Fruit fly (Drosophila melanogaster) whole organism, embryonic: ENCODE results near the gene Tim9b.

Experiments
- Ada2b ChIP-seq: fragments of 200-800 bp; sonication (Bioruptor generic); IDR thresholded peaks from 2 replicates; pipeline ENCODE4 v1.3.6; 2022; ENCODE audit warnings: missing biosample characterization, missing genetic modification characterization
- BtbVII ChIP-seq: fragments of 200-800 bp; sonication (Bioruptor generic); optimal IDR thresholded peaks from 3 replicates; lab custom pipeline; 2017; ENCODE audit warnings: missing biosample characterization, mild to moderate bottlenecking, missing genetic modification characterization
- CG10267 ChIP-seq: fragments of 200-800 bp; sonication (Bioruptor generic); optimal IDR thresholded peaks from 2 replicates; lab custom pipeline; 2018; ENCODE audit warnings: missing biosample characterization, mild to moderate bottlenecking, missing genetic modification characterization, moderate library complexity
- CG11456 ChIP-seq: fragments of 200-800 bp; sonication (Bioruptor generic); IDR thresholded peaks from 3 replicates; pipeline ENCODE4 v1.3.6; 2022; ENCODE audit warnings: missing biosample characterization, missing genetic modification characterization
- CG11695 ChIP-seq: fragments of 200-800 bp; sonication (Bioruptor generic); IDR thresholded peaks from 3 replicates; pipeline ENCODE4 v1.3.6; 2022; ENCODE audit warnings: missing biosample characterization, missing genetic modification characterization
- CG12219 ChIP-seq: fragments of 200-800 bp; sonication (Bioruptor generic); optimal IDR thresholded peaks from 3 replicates; lab custom pipeline; 2018; ENCODE audit warnings: missing biosample characterization, mild to moderate bottlenecking, missing genetic modification characterization
- CG12659 ChIP-seq: fragments of 200-800 bp; sonication (Bioruptor generic); optimal IDR thresholded peaks from 3 replicates; lab custom pipeline; 2017; ENCODE audit warnings: mild to moderate bottlenecking, missing biosample characterization, missing genetic modification reagents, missing genetic modification characterization
- CG1602 ChIP-seq: fragments of 200-800 bp; sonication (Bioruptor generic); optimal IDR thresholded peaks from 3 replicates; lab custom pipeline; 2016; ENCODE audit warnings: missing biosample characterization, missing genetic modification characterization
- CG2120 ChIP-seq: fragments of 200-800 bp; sonication (Bioruptor generic); optimal IDR thresholded peaks from 3 replicates; lab custom pipeline; 2016; ENCODE audit warnings: missing biosample characterization, missing genetic modification characterization
- CG2199 ChIP-seq: fragments of 200-800 bp; sonication (Bioruptor generic); IDR thresholded peaks from 3 replicates; pipeline ENCODE4 v1.3.6; 2022; ENCODE audit warnings: missing biosample characterization, missing genetic modification characterization
- CG3163 ChIP-seq: fragments of 200-800 bp; sonication (Bioruptor generic); optimal IDR thresholded peaks from 3 replicates; lab custom pipeline; 2016; ENCODE audit warnings: missing biosample characterization, missing genetic modification characterization
- CG3838 ChIP-seq: fragments of 200-800 bp; sonication (Bioruptor generic); optimal IDR thresholded peaks from 3 replicates; lab custom pipeline; 2016; ENCODE audit warnings: missing biosample characterization, missing genetic modification characterization
- CG4360 ChIP-seq: fragments of 200-800 bp; sonication (Bioruptor generic); IDR thresholded peaks from 2 replicates; pipeline ENCODE4 v1.3.6; 2022; ENCODE audit warnings: missing biosample characterization, missing genetic modification characterization
- CG4707 ChIP-seq: fragments of 200-800 bp; sonication (Bioruptor generic); optimal IDR thresholded peaks from 2 replicates; lab custom pipeline; 2018; ENCODE audit warnings: missing biosample characterization, mild to moderate bottlenecking, missing genetic modification characterization, moderate library complexity
- CG4820 ChIP-seq: fragments of 200-800 bp; sonication (Bioruptor generic); optimal IDR thresholded peaks from 3 replicates; lab custom pipeline; 2016; ENCODE audit warnings: missing biosample characterization, missing genetic modification characterization
- CG4854 ChIP-seq: fragments of 200-800 bp; sonication (Bioruptor generic); optimal IDR thresholded peaks from 2 replicates; lab custom pipeline; 2016; ENCODE audit warnings: missing biosample characterization, missing genetic modification characterization, inconsistent platforms
- CG5245 ChIP-seq: fragments of 200-800 bp; sonication (Bioruptor generic); optimal IDR thresholded peaks from 3 replicates; lab custom pipeline; 2016; ENCODE audit warnings: missing biosample characterization, missing genetic modification characterization
- CG8359 ChIP-seq: fragments of 200-800 bp; sonication (Bioruptor generic); optimal IDR thresholded peaks from 2 replicates; lab custom pipeline; 2017; ENCODE audit warnings: missing biosample characterization, mild to moderate bottlenecking, missing genetic modification characterization, borderline replicate concordance
- CG9797 ChIP-seq: fragments of 200-800 bp; sonication (Bioruptor generic); optimal IDR thresholded peaks from 3 replicates; lab custom pipeline; 2018; ENCODE audit warnings: missing biosample characterization, mild to moderate bottlenecking, missing genetic modification characterization
- D ChIP-seq, 2 experiments: fragments of 200-800 bp in 1 of 2; fragments of >200 bp in 1 of 2; sonication (Bioruptor generic) in 1 of 2; optimal IDR thresholded peaks; 2 replicates in 1 of 2; 3 replicates in 1 of 2; lab custom pipeline; 2017; ENCODE audit warnings: mild to moderate bottlenecking in 1 of 2, missing biosample characterization in 1 of 2, missing genetic modification characterization in 1 of 2, missing genetic modification reagents in 1 of 2
- Hey ChIP-seq: fragments of 200-800 bp; sonication (Bioruptor generic); optimal IDR thresholded peaks from 3 replicates; lab custom pipeline; 2018; ENCODE audit warnings: missing biosample characterization, mild to moderate bottlenecking, missing genetic modification characterization
- Hr51 ChIP-seq, 2 experiments: fragments of 200-800 bp; sonication (Bioruptor generic); optimal IDR thresholded peaks; 2 replicates in 1 of 2; 3 replicates in 1 of 2; lab custom pipeline; 2016 to 2018; ENCODE audit warnings: missing biosample characterization in 2 of 2, missing genetic modification characterization in 2 of 2, mild to moderate bottlenecking in 1 of 2, moderate library complexity in 1 of 2
- Mad ChIP-seq: fragments of 200-800 bp; sonication (Bioruptor generic); optimal IDR thresholded peaks from 2 replicates; lab custom pipeline; 2016; ENCODE audit warnings: missing biosample characterization, missing genetic modification characterization
- Mrtf ChIP-seq: fragments of 200-800 bp; sonication (Bioruptor generic); IDR thresholded peaks from 3 replicates; pipeline ENCODE4 v1.3.6; 2022; ENCODE audit warnings: missing biosample characterization, missing genetic modification characterization
- NC2β ChIP-seq: fragments of 200-800 bp; sonication (Bioruptor generic); optimal IDR thresholded peaks from 2 replicates; lab custom pipeline; 2016; ENCODE audit warnings: missing biosample characterization, missing genetic modification characterization
- Nf-YB ChIP-seq: fragments of 200-800 bp; sonication (Bioruptor generic); optimal IDR thresholded peaks from 3 replicates; lab custom pipeline; 2019; ENCODE audit warnings: missing biosample characterization, mild to moderate bottlenecking, missing genetic modification characterization, moderate library complexity
- Pdp1 ChIP-seq, 2 experiments: fragments of 200-800 bp; sonication (Bioruptor generic); optimal IDR thresholded peaks; 3 replicates each; lab custom pipeline; 2016; ENCODE audit warnings: missing biosample characterization in 2 of 2, missing genetic modification characterization in 2 of 2, mild to moderate bottlenecking in 1 of 2, moderate library complexity in 1 of 2
- Usf ChIP-seq: fragments of 200-800 bp; sonication (Bioruptor generic); optimal IDR thresholded peaks from 2 replicates; lab custom pipeline; 2017; ENCODE audit warnings: missing genotype, missing biosample characterization, missing genetic modification characterization
- Vsx1 ChIP-seq: fragments of 200-800 bp; sonication (Bioruptor generic); optimal IDR thresholded peaks from 2 replicates; lab custom pipeline; 2017; ENCODE audit warnings: missing biosample characterization, mild to moderate bottlenecking, missing genetic modification characterization, missing genetic modification reagents
- Xrp1 ChIP-seq: fragments of 200-800 bp; sonication (Bioruptor generic); IDR thresholded peaks from 2 replicates; pipeline ENCODE4 v1.3.6; 2022; ENCODE audit warnings: missing biosample characterization, missing genetic modification characterization
- YL-1 ChIP-seq: fragments of 200-800 bp; sonication (Bioruptor generic); optimal IDR thresholded peaks from 3 replicates; lab custom pipeline; 2017; ENCODE audit warnings: missing biosample characterization, mild to moderate bottlenecking, missing genetic modification characterization
- bsh ChIP-seq, 2 experiments: fragments of 200-800 bp; sonication (Bioruptor generic); optimal IDR thresholded peaks; 2 replicates each; lab custom pipeline; 2017 to 2018; ENCODE audit warnings: mild to moderate bottlenecking in 2 of 2, missing biosample characterization in 2 of 2, missing genetic modification characterization in 2 of 2, moderate library complexity in 1 of 2
- ci ChIP-seq: fragments of 200-800 bp; sonication (Bioruptor generic); IDR thresholded peaks from 3 replicates; pipeline ENCODE4 v1.3.6; 2022; ENCODE audit warnings: missing biosample characterization, missing genetic modification characterization
- crol ChIP-seq: fragments of 200-800 bp; sonication (Bioruptor generic); IDR thresholded peaks from 2 replicates; pipeline ENCODE4 v1.3.6; 2022; ENCODE audit warnings: missing biosample characterization, missing genetic modification characterization
- fd102C ChIP-seq: fragments of 200-800 bp; sonication (Bioruptor generic); optimal IDR thresholded peaks from 2 replicates; lab custom pipeline; 2018; ENCODE audit warnings: missing biosample characterization, mild to moderate bottlenecking, missing genetic modification characterization, moderate library complexity
- gem ChIP-seq: fragments of 200-800 bp; sonication (Bioruptor generic); optimal IDR thresholded peaks from 2 replicates; lab custom pipeline; 2019; ENCODE audit warnings: missing biosample characterization, mild to moderate bottlenecking, missing genetic modification characterization, moderate library complexity
- gsb ChIP-seq: fragments of 200-800 bp; sonication (Bioruptor generic); IDR thresholded peaks from 2 replicates; pipeline ENCODE4 v1.3.6; 2022; ENCODE audit warnings: missing biosample characterization, missing genetic modification characterization
- hkb ChIP-seq, 2 experiments: fragments of 200-800 bp in 1 of 2; fragments of >200 bp in 1 of 2; sonication (Bioruptor generic) in 1 of 2; IDR thresholded peaks in 1 of 2; optimal IDR thresholded peaks in 1 of 2; 2 replicates each; pipeline versions ENCODE4 v1.3.6 to Lab custom; 2017 to 2022; ENCODE audit warnings: missing biosample characterization in 1 of 2, missing genetic modification characterization in 1 of 2
- lov ChIP-seq, 2 experiments: fragments of 200-800 bp in 1 of 2; fragments of >200 bp in 1 of 2; sonication (Bioruptor generic) in 1 of 2; IDR thresholded peaks in 1 of 2; optimal IDR thresholded peaks in 1 of 2; 2 replicates in 1 of 2; 3 replicates in 1 of 2; pipeline versions ENCODE4 v1.3.6 to Lab custom; 2017 to 2022; ENCODE audit warnings: missing biosample characterization in 1 of 2, missing genetic modification characterization in 1 of 2
- pros ChIP-seq: fragments of 200-800 bp; sonication (Bioruptor generic); optimal IDR thresholded peaks from 3 replicates; lab custom pipeline; 2019; ENCODE audit warnings: missing biosample characterization, mild to moderate bottlenecking, missing genetic modification characterization, moderate library complexity
- pum ChIP-seq: fragments of 200-800 bp; sonication (Bioruptor generic); optimal IDR thresholded peaks from 2 replicates; lab custom pipeline; 2016; ENCODE audit warnings: missing biosample characterization, missing genetic modification characterization
- repo ChIP-seq: fragments of 200-800 bp; sonication (Bioruptor generic); optimal IDR thresholded peaks from 2 replicates; lab custom pipeline; 2016; ENCODE audit warnings: missing biosample characterization, missing genetic modification characterization
- rib ChIP-seq: fragments of 200-800 bp; sonication (Bioruptor generic); IDR thresholded peaks from 2 replicates; pipeline ENCODE4 v1.3.6; 2022; ENCODE audit warnings: missing biosample characterization, missing genetic modification characterization
- ro ChIP-seq: fragments of 200-800 bp; sonication (Bioruptor generic); IDR thresholded peaks from 2 replicates; pipeline ENCODE4 v1.3.6; 2022; ENCODE audit warnings: missing biosample characterization, missing genetic modification characterization
- schlank ChIP-seq: fragments of 200-800 bp; sonication (Bioruptor generic); optimal IDR thresholded peaks from 2 replicates; lab custom pipeline; 2018; ENCODE audit warnings: missing biosample characterization, mild to moderate bottlenecking, missing genetic modification characterization
- sd ChIP-seq: fragments of 200-800 bp; sonication (Bioruptor generic); optimal IDR thresholded peaks from 3 replicates; lab custom pipeline; 2018; ENCODE audit warnings: missing biosample characterization, mild to moderate bottlenecking, missing genetic modification characterization, moderate library complexity
- sisA ChIP-seq: fragments of 200-800 bp; sonication (Bioruptor generic); IDR thresholded peaks from 2 replicates; pipeline ENCODE4 v1.3.6; 2022; ENCODE audit warnings: missing biosample characterization, missing genetic modification characterization
- tio ChIP-seq: fragments of 200-800 bp; sonication (Bioruptor generic); optimal IDR thresholded peaks from 2 replicates; lab custom pipeline; 2017; ENCODE audit warnings: missing biosample characterization, missing genetic modification characterization, inconsistent platforms
- zen ChIP-seq: fragments of 200-800 bp; sonication (Bioruptor generic); optimal IDR thresholded peaks from 3 replicates; lab custom pipeline; 2018; ENCODE audit warnings: missing biosample characterization, mild to moderate bottlenecking, missing genetic modification characterization, moderate library complexity

Tim9b gene

dm6 chrX:19603953-19604352 lies 14.4 kb downstream of the Tim9b start (continued):
- peak; percentile 43 to 77 for TF ChIP-seq Hr51 (GFP tag; optimal IDR thresholded peaks at IDR 0.05; lab: Kevin White, UChicago)
- peak; percentile 56 to 70 for TF ChIP-seq bsh (GFP tag; optimal IDR thresholded peaks at IDR 0.05; lab: Kevin White, UChicago)
- peak; percentile 72; the same call in 1 of the 3 replicates for TF ChIP-seq Mrtf (GFP tag; lab: Robert Waterston, UW)
- TF ChIP-seq Usf (GFP tag; lab: Kevin White, UChicago) = no peak
- TF ChIP-seq CG8359 (GFP tag; lab: Kevin White, UChicago) = no peak
- peak; percentile 36 for TF ChIP-seq Nf-YB (GFP tag; lab: Kevin White, UChicago)
- TF ChIP-seq NC2β = no peak
- peak; percentile 45 for TF ChIP-seq CG4854
- TF ChIP-seq BtbVII (GFP tag; lab: Kevin White, UChicago) = peak; percentile 61
- peak; percentile 49 for TF ChIP-seq pum (GFP tag; lab: Kevin White, UChicago)
- peak; percentile 64 to 78 for TF ChIP-seq Pdp1 (GFP tag; optimal IDR thresholded peaks at IDR 0.05; lab: Kevin White, UChicago)
- TF ChIP-seq gsb = peak; percentile 63
- peak; percentile 67 for TF ChIP-seq CG4820
- no peak for TF ChIP-seq pros (GFP tag; lab: Kevin White, UChicago)
- TF ChIP-seq CG4707 (GFP tag; lab: Kevin White, UChicago) = peak; percentile 13
- TF ChIP-seq CG3163 (GFP tag; lab: Kevin White, UChicago) = no peak
- TF ChIP-seq CG2120 = peak; percentile 80
- TF ChIP-seq CG4360 (GFP tag; lab: Robert Waterston, UW) = no peak
- no peak for TF ChIP-seq CG9797 (GFP tag; lab: Kevin White, UChicago)
- TF ChIP-seq crol = no peak
- TF ChIP-seq CG12659 = peak; percentile 78
- TF ChIP-seq Xrp1 (GFP tag; lab: Robert Waterston, UW) = peak; percentile 71
- TF ChIP-seq ro (GFP tag; lab: Robert Waterston, UW) = no peak
- TF ChIP-seq sd (tag; lab: Kevin White, UChicago) = peak; percentile 25
- peak; percentile 72 for TF ChIP-seq tio
- TF ChIP-seq sisA (GFP tag; lab: Robert Waterston, UW) = peak; percentile 81
- TF ChIP-seq CG12219 (GFP tag; lab: Kevin White, UChicago) = peak; percentile 53
- peak; percentile 59 for TF ChIP-seq CG5245 (GFP tag; lab: Kevin White, UChicago)
- TF ChIP-seq Vsx1 (GFP tag; lab: Kevin White, UChicago) = peak; percentile 68
- peak; percentile 39 for TF ChIP-seq CG1602 (GFP tag; lab: Kevin White, UChicago)
- peak; percentile 77 for TF ChIP-seq schlank (tag; lab: Kevin White, UChicago)
- peak; percentile 80 for TF ChIP-seq CG11456
- peak; percentile 43 for TF ChIP-seq repo (GFP tag; lab: Kevin White, UChicago)
- TF ChIP-seq hkb (optimal IDR thresholded peaks at IDR 0.05; lab: Kevin White, UChicago) = no peak
- TF ChIP-seq hkb (GFP tag; IDR thresholded peaks at IDR 0.05; lab: Robert Waterston, UW) = peak; percentile 88
- TF ChIP-seq D (optimal IDR thresholded peaks at IDR 0.05; lab: Kevin White, UChicago) = no peak
- TF ChIP-seq D (GFP tag; optimal IDR thresholded peaks at IDR 0.05; lab: Kevin White, UChicago) = peak; percentile 62
- peak; percentile 91 for TF ChIP-seq Ada2b
- TF ChIP-seq CG3838 (GFP tag; lab: Kevin White, UChicago) = no peak
- TF ChIP-seq ci = peak; percentile 80
- peak; percentile 80 for TF ChIP-seq gem
- no peak for TF ChIP-seq lov (optimal IDR thresholded peaks at IDR 0.05; lab: Kevin White, UChicago)
- TF ChIP-seq lov (GFP tag; IDR thresholded peaks at IDR 0.05; lab: Robert Waterston, UW) = no peak
- no peak for TF ChIP-seq CG2199
- TF ChIP-seq CG11695 (GFP tag; lab: Robert Waterston, UW) = peak; percentile 65; the same call in 2 of the 3 replicates
- TF ChIP-seq CG10267 (tag; lab: Kevin White, UChicago) = peak; percentile 59
- peak; percentile 77 for TF ChIP-seq zen
- TF ChIP-seq rib (GFP tag; lab: Robert Waterston, UW) = peak; percentile 76
- TF ChIP-seq Hey (tag; lab: Kevin White, UChicago) = no peak
- peak; percentile 40 for TF ChIP-seq Mad
- no peak for TF ChIP-seq fd102C
- no peak for TF ChIP-seq YL-1
